Worm (Caenorhabditis elegans): Measurements from ENCODE around the gene ccdc-55.

- TF ChIP-seq mes-2 (tag; optimal IDR thresholded peaks at IDR 0.05; ENCODE audit: poor library complexity, severe bottlenecking) (no peak), F49E8.2 (tag; optimal IDR thresholded peaks at IDR 0.05; ENCODE audit: borderline replicate concordance) (no peak), ztf-11 (tag; optimal IDR thresholded peaks at IDR 0.05) (no peak), unc-62 (GFP tag; optimal IDR thresholded peaks at IDR 0.05 in 1 of 2) (no peak), unc-62 (tag; optimal IDR thresholded peaks at IDR 0.05) (no peak), nhr-111 (GFP tag; optimal IDR thresholded peaks at IDR 0.05) (no peak), nhr-11 (tag; optimal IDR thresholded peaks at IDR 0.05) (no peak), pha-4 (GFP tag; IDR thresholded peaks at IDR 0.05) (no peak), pha-4 (tag; optimal IDR thresholded peaks at IDR 0.05) (no peak), nhr-25 (tag; optimal IDR thresholded peaks at IDR 0.05; ENCODE audit: borderline replicate concordance, insufficient read depth) (no peak), unc-39 (tag; optimal IDR thresholded peaks at IDR 0.05) (no peak), ces-1 (GFP tag; optimal IDR thresholded peaks at IDR 0.05) (no peak), lir-3 (tag; optimal IDR thresholded peaks at IDR 0.05) (no peak), pqm-1 (tag; optimal IDR thresholded peaks at IDR 0.05) (no peak), nhr-77 (tag; optimal IDR thresholded peaks at IDR 0.05) (no peak), unc-130 (GFP tag; optimal IDR thresholded peaks at IDR 0.05) (no peak)
Measured at ce11 chrIII:4189602-4190001, 21.0 kb upstream of the ccdc-55 start.

Data from whole organism, L4 larva.